Worm (Caenorhabditis elegans) whole organism, L1 larva: Measurements from ENCODE around the gene F55G7.5.

Experiments
- C34B4.2 ChIP-seq: sonication (generic microtip); optimal IDR thresholded peaks from 2 replicates; lab custom pipeline; 2017; ENCODE audit warnings: mild to moderate bottlenecking, missing genetic modification characterization, missing compliant biosample characterization
- aly-2 ChIP-seq: fragments of 150-350 bp; optimal IDR thresholded peaks from 2 replicates; lab custom pipeline; 2014; ENCODE audit warnings: missing biosample characterization, missing genetic modification characterization
- ama-1 ChIP-seq: fragments of 150-350 bp; optimal IDR thresholded peaks from 2 replicates; lab custom pipeline; 2014
- ceh-88 ChIP-seq: fragments of 200-800 bp; sonication (Bioruptor generic); IDR thresholded peaks from 2 replicates; pipeline ENCODE4 v1.3.6; 2022; ENCODE audit warnings: missing genetic modification characterization, missing compliant biosample characterization
- ces-1 ChIP-seq: fragments of 150-350 bp; optimal IDR thresholded peaks from 2 replicates; lab custom pipeline; 2014; ENCODE audit warnings: missing biosample characterization, missing genetic modification reagents, missing genetic modification characterization
- dpl-1 ChIP-seq, 3 experiments: fragments of 150-350 bp in 2 of 3; sonication (generic microtip) in 1 of 3; optimal IDR thresholded peaks; 2 replicates each; lab custom pipeline; 2014 to 2017; ENCODE audit warnings: missing biosample characterization in 3 of 3, missing genetic modification characterization in 3 of 3, missing genetic modification reagents in 3 of 3
- dsc-1 ChIP-seq: sonication (generic microtip); optimal IDR thresholded peaks from 2 replicates; lab custom pipeline; 2016; ENCODE audit warnings: mild to moderate bottlenecking, missing genetic modification characterization, missing compliant biosample characterization
- efl-1 ChIP-seq, 4 experiments: fragments of 150-350 bp; optimal IDR thresholded peaks in 3 of 4; peaks in 1 of 4; 1 replicate in 1 of 4; 2 replicates in 3 of 4; lab custom pipeline; 2014; ENCODE audit warnings: missing biosample characterization in 2 of 4, missing genetic modification characterization in 2 of 4, missing genetic modification reagents in 2 of 4
- elt-2 ChIP-seq: sonication (generic microtip); optimal IDR thresholded peaks from 2 replicates; lab custom pipeline; 2016; ENCODE audit warnings: missing genetic modification characterization, mild to moderate bottlenecking, inconsistent platforms, missing compliant biosample characterization, missing genetic modification reagents
- elt-3 ChIP-seq, 6 experiments: fragments of 150-350 bp in 1 of 6; sonication (generic microtip); optimal IDR thresholded peaks; 2 replicates each; lab custom pipeline; 2017 to 2018; ENCODE audit warnings: missing biosample characterization in 6 of 6, missing genetic modification characterization in 6 of 6, inconsistent platforms in 1 of 6
- fkh-4 ChIP-seq: sonication (generic microtip); optimal IDR thresholded peaks from 2 replicates; lab custom pipeline; 2016; ENCODE audit warnings: missing compliant biosample characterization, missing genetic modification characterization, borderline replicate concordance
- fkh-8 ChIP-seq: sonication (generic microtip); optimal IDR thresholded peaks from 2 replicates; lab custom pipeline; 2016; ENCODE audit warnings: mild to moderate bottlenecking, missing genetic modification characterization, missing compliant biosample characterization
- hlh-17 ChIP-seq: fragments of 200-800 bp; sonication (Bioruptor generic); optimal IDR thresholded peaks from 2 replicates; lab custom pipeline; 2018; ENCODE audit warnings: missing genetic modification characterization, mild to moderate bottlenecking, missing compliant biosample characterization, moderate library complexity, borderline replicate concordance
- hlh-4 ChIP-seq: sonication (generic microtip); optimal IDR thresholded peaks from 2 replicates; lab custom pipeline; 2016; ENCODE audit warnings: mild to moderate bottlenecking, missing genetic modification characterization, missing compliant biosample characterization
- hpl-2 ChIP-seq: fragments of 150-350 bp; optimal IDR thresholded peaks from 2 replicates; lab custom pipeline; 2014; ENCODE audit warnings: missing biosample characterization, missing genetic modification reagents, missing genetic modification characterization
- isw-1 ChIP-seq: fragments of 200-800 bp; sonication (Bioruptor generic); IDR thresholded peaks from 2 replicates; pipeline ENCODE4 v1.3.6; 2022; ENCODE audit warnings: missing genetic modification characterization, missing compliant biosample characterization
- jun-1 ChIP-seq: fragments of 150-350 bp; optimal IDR thresholded peaks from 2 replicates; lab custom pipeline; 2014; ENCODE audit warnings: missing biosample characterization, missing genetic modification reagents, missing genetic modification characterization
- lin-35 ChIP-seq, 2 experiments: fragments of 150-350 bp; optimal IDR thresholded peaks; 2 replicates each; lab custom pipeline; 2014; ENCODE audit warnings: missing biosample characterization in 2 of 2, missing genetic modification characterization in 2 of 2, missing genetic modification reagents in 2 of 2
- lsy-2 ChIP-seq, 2 experiments: fragments of 150-350 bp; optimal IDR thresholded peaks; 2 replicates each; lab custom pipeline; 2014; ENCODE audit warnings: missing biosample characterization in 2 of 2, missing genetic modification characterization in 2 of 2
- mab-9 ChIP-seq: fragments of 200-800 bp; sonication (Bioruptor generic); IDR thresholded peaks from 2 replicates; pipeline ENCODE4 v1.3.6; 2022; ENCODE audit warnings: missing genetic modification reagents, missing genetic modification characterization, missing compliant biosample characterization
- nhr-20 ChIP-seq: sonication (generic microtip); optimal IDR thresholded peaks from 2 replicates; lab custom pipeline; 2016; ENCODE audit warnings: mild to moderate bottlenecking, missing genetic modification characterization, missing compliant biosample characterization
- nhr-28 ChIP-seq: fragments of 150-350 bp; optimal IDR thresholded peaks from 2 replicates; lab custom pipeline; 2014; ENCODE audit warnings: missing biosample characterization, missing genetic modification characterization
- nhr-77 ChIP-seq: fragments of 150-350 bp; optimal IDR thresholded peaks from 2 replicates; lab custom pipeline; 2014; ENCODE audit warnings: missing biosample characterization, missing genetic modification characterization
- nhr-85 ChIP-seq: sonication (generic microtip); peaks from one replicate; lab custom pipeline; 2016; ENCODE audit warnings: missing genetic modification characterization, inconsistent platforms, missing compliant biosample characterization
- nhr-90 ChIP-seq: sonication (generic microtip); optimal IDR thresholded peaks from 2 replicates; lab custom pipeline; 2016; ENCODE audit warnings: mild to moderate bottlenecking, missing genetic modification characterization, missing compliant biosample characterization; ENCODE audit not compliant: poor library complexity
- pag-3 ChIP-seq: sonication (generic microtip); optimal IDR thresholded peaks from 2 replicates; lab custom pipeline; 2017; ENCODE audit warnings: missing genetic modification characterization, mild to moderate bottlenecking, missing compliant biosample characterization, antibody characterized with exemption, borderline replicate concordance; ENCODE audit not compliant: insufficient read depth
- rnt-1 ChIP-seq: sonication (generic microtip); optimal IDR thresholded peaks from 2 replicates; lab custom pipeline; 2016; ENCODE audit warnings: mild to moderate bottlenecking, missing genetic modification characterization, moderate library complexity, missing compliant biosample characterization
- sup-37 ChIP-seq: fragments of 200-800 bp; sonication (Bioruptor generic); optimal IDR thresholded peaks from 2 replicates; lab custom pipeline; 2018; ENCODE audit warnings: mild to moderate bottlenecking, missing genetic modification characterization, missing compliant biosample characterization
- swsn-7 ChIP-seq: sonication (generic microtip); optimal IDR thresholded peaks from 2 replicates; lab custom pipeline; 2016; ENCODE audit warnings: missing genetic modification characterization, missing compliant biosample characterization
- tlp-1 ChIP-seq: fragments of 150-350 bp; optimal IDR thresholded peaks from 2 replicates; lab custom pipeline; 2014; ENCODE audit warnings: missing biosample characterization, missing genetic modification characterization
- unc-86 ChIP-seq: sonication (generic microtip); optimal IDR thresholded peaks from 2 replicates; lab custom pipeline; 2016; ENCODE audit warnings: missing genetic modification characterization, missing compliant biosample characterization
- xbp-1 ChIP-seq: sonication (generic microtip); optimal IDR thresholded peaks from 2 replicates; lab custom pipeline; 2016; ENCODE audit warnings: missing genetic modification characterization, missing compliant biosample characterization
- zag-1 ChIP-seq: fragments of 150-350 bp; optimal IDR thresholded peaks from 2 replicates; lab custom pipeline; 2014; ENCODE audit warnings: missing biosample characterization, missing genetic modification characterization
- zip-4 ChIP-seq: fragments of 200-800 bp; sonication (Bioruptor generic); optimal IDR thresholded peaks from 2 replicates; lab custom pipeline; 2018; ENCODE audit warnings: mild to moderate bottlenecking, missing genetic modification characterization, moderate library complexity, missing compliant biosample characterization
- ztf-11 ChIP-seq, 2 experiments: sonication (generic microtip); optimal IDR thresholded peaks; 2 replicates each; lab custom pipeline; 2016 to 2017; ENCODE audit warnings: missing genetic modification characterization in 2 of 2, missing biosample characterization in 1 of 2, missing compliant biosample characterization in 1 of 2
- ztf-4 ChIP-seq: fragments of 150-350 bp; optimal IDR thresholded peaks from 2 replicates; lab custom pipeline; 2014; ENCODE audit warnings: missing biosample characterization, missing genetic modification characterization

Gene F55G7.5

ce11 chrX:11938826-11939225, at the start of gene F55G7.5:
TSS of gene F55G7.5 (minus strand) at chrX:11938926.
- TF ChIP-seq jun-1 (tag; lab: Kevin White, UChicago), result no peak
- TF ChIP-seq dsc-1, result no peak
- no peak for TF ChIP-seq swsn-7 (tag; lab: Kevin White, UChicago)
- TF ChIP-seq ama-1 (lab: Kevin White, UChicago), result no peak
- TF ChIP-seq ceh-88 (GFP tag; lab: Robert Waterston, UW), result no peak
- TF ChIP-seq nhr-90 (tag; lab: Kevin White, UChicago), result no peak
- TF ChIP-seq tlp-1 (tag; lab: Kevin White, UChicago), result no peak
- TF ChIP-seq nhr-85 (tag; lab: Kevin White, UChicago), result no peak
- TF ChIP-seq dpl-1 (GFP tag; optimal IDR thresholded peaks at IDR 0.05; lab: Kevin White, UChicago), result no peak
- no peak for TF ChIP-seq ztf-11 (tag; optimal IDR thresholded peaks at IDR 0.05; lab: Kevin White, UChicago)
- TF ChIP-seq isw-1 (GFP tag; lab: Robert Waterston, UW), result no peak
- no peak for TF ChIP-seq zip-4
- TF ChIP-seq nhr-28 (tag; lab: Kevin White, UChicago), result no peak
- TF ChIP-seq C34B4.2 (tag; lab: Kevin White, UChicago), result no peak
- no peak for TF ChIP-seq unc-86 (tag; lab: Kevin White, UChicago)
- no peak for TF ChIP-seq ztf-4 (tag; lab: Kevin White, UChicago)
- TF ChIP-seq elt-2 (tag; lab: Kevin White, UChicago), result no peak
- no peak for TF ChIP-seq fkh-8 (tag; lab: Kevin White, UChicago)

- no peak for TF ChIP-seq zag-1 (tag; lab: Kevin White, UChicago)
- peak; percentile 37 to 56 for TF ChIP-seq efl-1 (optimal IDR thresholded peaks at IDR 0.05; lab: Kevin White, UChicago)
- peak; percentile 28 to 33 for TF ChIP-seq efl-1 (GFP tag; optimal IDR thresholded peaks at IDR 0.05 in 1 of 2; lab: Kevin White, UChicago)
- peak in 1 of 3 experiments; percentile 41 for TF ChIP-seq dpl-1 (GFP tag; optimal IDR thresholded peaks at IDR 0.05; lab: Kevin White, UChicago)
- TF ChIP-seq rnt-1 (tag; lab: Kevin White, UChicago), result peak; percentile 15
- peak; percentile 47 for TF ChIP-seq dsc-1
- no peak for TF ChIP-seq sup-37 (GFP tag; lab: Kevin White, UChicago)
Measured at ce11 chrX:11987900-11988364, 49.2 kb upstream of the F55G7.5 start, which contains the start of gene C49F5.6. TSS of gene C49F5.6 (plus strand) at chrX:11988314.

DNA sequence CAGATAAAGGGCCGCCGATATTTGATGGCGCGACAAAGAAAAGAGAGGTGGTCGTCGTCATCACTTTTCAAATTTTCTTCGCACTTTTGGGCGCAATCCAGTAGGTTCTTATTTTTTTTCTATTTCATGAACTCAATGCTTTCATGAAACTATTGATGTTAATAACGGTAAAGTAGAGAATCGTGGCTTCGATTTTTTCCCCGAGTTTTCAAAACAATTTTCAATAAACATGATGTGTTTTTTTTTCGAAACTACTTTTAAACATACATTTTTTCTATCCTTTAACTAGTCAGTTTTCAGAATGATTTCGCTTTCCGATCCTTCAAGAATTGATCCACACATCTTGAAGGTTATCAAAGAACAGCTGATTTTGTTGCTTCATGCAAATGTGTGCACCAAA, 47.2 kb upstream of the F55G7.5 start, which contains the start of gene C49F5.5:
Gene C49F5.5, plus strand, starts transcription at position 301 of the 400 bp plus-strand sequence.
- TF ChIP-seq nhr-90 (tag; lab: Kevin White, UChicago), result no peak
- no peak for TF ChIP-seq fkh-4 (tag; lab: Kevin White, UChicago)
- TF ChIP-seq mab-9 (GFP tag; lab: Robert Waterston, UW), result no peak

ce11 chrX:11983576-11984061, 44.9 kb upstream of the F55G7.5 start, which contains the start of gene C49F5.3:
TSS of gene C49F5.3 (minus strand) at chrX:11983626.
- TF ChIP-seq ceh-88 (GFP tag; lab: Robert Waterston, UW), result no peak
- no peak for TF ChIP-seq lin-35 (GFP tag; optimal IDR thresholded peaks at IDR 0.05; lab: Kevin White, UChicago)
- no peak for TF ChIP-seq zag-1 (tag; lab: Kevin White, UChicago)
- no peak for TF ChIP-seq ces-1
- TF ChIP-seq xbp-1, result no peak
- no peak for TF ChIP-seq lsy-2 (tag; optimal IDR thresholded peaks at IDR 0.05; lab: Kevin White, UChicago)
- TF ChIP-seq rnt-1 (tag; lab: Kevin White, UChicago), result no peak
- no peak for TF ChIP-seq hlh-17
- TF ChIP-seq pag-3, result no peak
- no peak for TF ChIP-seq nhr-20
- TF ChIP-seq nhr-85 (tag; lab: Kevin White, UChicago), result no peak
- no peak for TF ChIP-seq hlh-4 (tag; lab: Kevin White, UChicago)
- TF ChIP-seq elt-3 (tag; optimal IDR thresholded peaks at IDR 0.05; lab: Kevin White, UChicago), result no peak
- no peak for TF ChIP-seq aly-2
- no peak for TF ChIP-seq hpl-2 (GFP tag; lab: Kevin White, UChicago)
- no peak for TF ChIP-seq nhr-77
- TF ChIP-seq zip-4, result no peak
